Fruit fly (Drosophila melanogaster): ENCODE measurements around the gene CG13841.
A peak's percentile ranks its signal among the peaks of the same experiment; 100 is the strongest.

DNA sequence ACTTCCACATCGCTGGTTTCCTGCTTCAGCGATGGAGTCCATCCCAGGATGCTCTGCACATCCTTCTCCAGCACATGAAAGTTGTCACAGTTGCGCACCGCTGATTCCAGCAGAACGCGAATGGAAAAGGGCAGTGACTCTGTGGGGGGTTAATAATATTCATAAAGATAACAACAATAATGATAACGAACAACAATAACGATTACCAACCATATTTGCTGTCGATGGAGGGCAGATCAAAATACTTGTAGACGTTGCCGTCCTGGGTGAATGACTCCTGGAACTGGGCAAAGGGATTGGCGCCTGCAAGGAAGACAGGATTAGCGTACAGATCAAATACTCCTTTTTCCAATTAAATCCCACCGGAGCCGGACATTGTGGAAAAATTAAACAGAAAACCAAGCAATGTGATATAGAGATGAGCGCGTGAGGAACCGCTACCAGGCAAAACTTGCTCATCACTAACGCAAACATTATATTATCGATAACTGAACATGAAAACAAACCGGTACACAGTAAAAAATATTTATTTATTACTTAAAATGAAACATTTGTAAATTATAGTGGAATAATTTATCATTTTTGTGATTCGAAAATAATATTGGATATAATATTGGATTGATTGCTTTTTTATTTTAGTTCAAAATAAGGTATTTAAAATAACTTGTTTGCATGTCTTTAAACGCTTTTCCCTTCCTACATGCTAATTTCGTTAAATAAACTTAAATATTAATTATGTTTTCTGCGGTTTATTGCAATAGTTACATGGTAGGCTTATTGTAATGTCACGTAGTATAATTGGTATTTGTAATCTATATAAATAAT, 43.1 kb downstream of the CG13841 start, which contains the start of gene Irp-1A:
- TF ChIP-seq EcR (GFP tag; optimal IDR thresholded peaks at IDR 0.05): peak; percentile 86
- TF ChIP-seq CG34367 (tag; optimal IDR thresholded peaks at IDR 0.05): peak; percentile 51
- peak; percentile 73 for TF ChIP-seq CG9948 (tag; optimal IDR thresholded peaks at IDR 0.05)
- TF ChIP-seq CG12605 (GFP tag; IDR thresholded peaks at IDR 0.05): peak; percentile 86
- TF ChIP-seq CG8159 (tag; optimal IDR thresholded peaks at IDR 0.05): peak; percentile 77
- TF ChIP-seq CG8301 (tag; optimal IDR thresholded peaks at IDR 0.05): peak; percentile 72
